Worm (Caenorhabditis elegans): Measurements from ENCODE around the gene sid-5.

The sid-5 gene

ce11 chrX:6904064-6904771 lies at the start of gene sid-5:
Gene sid-5, plus strand, starts transcription at chrX:6904721.
- no peak for TF ChIP-seq elt-1 (tag; optimal IDR thresholded peaks at IDR 0.05; ENCODE audit: borderline replicate concordance, insufficient read depth)
- TF ChIP-seq sem-2 (GFP tag; optimal IDR thresholded peaks at IDR 0.05): no peak
- TF ChIP-seq hlh-1 (tag; optimal IDR thresholded peaks at IDR 0.05): peak; percentile 56

- TF ChIP-seq ces-1 (GFP tag; optimal IDR thresholded peaks at IDR 0.05) (peak; percentile 67), pha-4 (tag; optimal IDR thresholded peaks at IDR 0.05) (no peak)
Measured at ce11 chrX:6856793-6857192, 47.7 kb upstream of the sid-5 start.

ce11 chrX:6861564-6861963 lies 43.0 kb upstream of the sid-5 start:
- TF ChIP-seq ceh-43 (GFP tag; optimal IDR thresholded peaks at IDR 0.05) (no peak), sem-2 (GFP tag; optimal IDR thresholded peaks at IDR 0.05) (no peak), ham-2 (GFP tag; optimal IDR thresholded peaks at IDR 0.05) (no peak), tbx-8 (GFP tag; optimal IDR thresholded peaks at IDR 0.05) (no peak), unc-120 (tag; optimal IDR thresholded peaks at IDR 0.05; ENCODE audit: poor library complexity, severe bottlenecking) (no peak), blmp-1 (tag; optimal IDR thresholded peaks at IDR 0.05) (no peak), nhr-2 (tag; optimal IDR thresholded peaks at IDR 0.05) (no peak)

- TF ChIP-seq ceh-83 (GFP tag; optimal IDR thresholded peaks at IDR 0.05): no peak
- no peak for TF ChIP-seq snpc-4 (tag; optimal IDR thresholded peaks at IDR 0.05)
- TF ChIP-seq unc-39 (tag; optimal IDR thresholded peaks at IDR 0.05): no peak
- TF ChIP-seq sptf-1 (tag; optimal IDR thresholded peaks at IDR 0.05): no peak
- no peak for TF ChIP-seq blmp-1 (tag; optimal IDR thresholded peaks at IDR 0.05)
- TF ChIP-seq mab-5 (tag; optimal IDR thresholded peaks at IDR 0.05): no peak
- no peak for TF ChIP-seq nhr-2 (tag; optimal IDR thresholded peaks at IDR 0.05)
Measured at ce11 chrX:6863032-6863431, 41.5 kb upstream of the sid-5 start, which contains the start of gene nep-4. Gene nep-4, minus strand, starts transcription at chrX:6863424.

DNA sequence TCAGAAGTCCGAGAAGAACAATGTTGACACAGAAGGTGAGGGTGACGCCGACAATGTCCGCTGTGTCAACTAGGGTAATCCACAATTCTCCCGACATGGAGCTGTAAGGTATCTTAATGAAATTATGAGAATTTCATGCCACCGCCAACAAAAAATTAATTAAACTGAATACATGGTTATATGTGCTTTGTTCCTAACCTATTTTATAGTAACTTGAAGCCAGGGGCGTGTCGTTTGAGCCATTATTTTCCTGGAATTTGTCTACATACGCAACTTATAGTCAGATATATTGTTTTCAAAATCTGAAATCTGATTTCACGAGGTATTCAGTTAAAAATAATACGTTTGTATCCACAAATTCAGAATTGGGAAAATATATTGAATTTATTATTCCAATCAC lies 38.7 kb upstream of the sid-5 start, which contains the start of gene odr-10:
Gene odr-10, minus strand, starts transcription at position 101 of the 400 bp plus-strand sequence.
- TF ChIP-seq ceh-39 (tag; optimal IDR thresholded peaks at IDR 0.05) (no peak), hlh-1 (tag; optimal IDR thresholded peaks at IDR 0.05) (no peak), cnd-1 (tag; optimal IDR thresholded peaks at IDR 0.05) (no peak), sem-2 (GFP tag; optimal IDR thresholded peaks at IDR 0.05) (no peak), lin-13 (tag; optimal IDR thresholded peaks at IDR 0.05) (no peak), nhr-237 (tag; optimal IDR thresholded peaks at IDR 0.05) (no peak), drap-1 (GFP tag; optimal IDR thresholded peaks at IDR 0.05) (no peak), ham-2 (GFP tag; optimal IDR thresholded peaks at IDR 0.05) (no peak)

DNA sequence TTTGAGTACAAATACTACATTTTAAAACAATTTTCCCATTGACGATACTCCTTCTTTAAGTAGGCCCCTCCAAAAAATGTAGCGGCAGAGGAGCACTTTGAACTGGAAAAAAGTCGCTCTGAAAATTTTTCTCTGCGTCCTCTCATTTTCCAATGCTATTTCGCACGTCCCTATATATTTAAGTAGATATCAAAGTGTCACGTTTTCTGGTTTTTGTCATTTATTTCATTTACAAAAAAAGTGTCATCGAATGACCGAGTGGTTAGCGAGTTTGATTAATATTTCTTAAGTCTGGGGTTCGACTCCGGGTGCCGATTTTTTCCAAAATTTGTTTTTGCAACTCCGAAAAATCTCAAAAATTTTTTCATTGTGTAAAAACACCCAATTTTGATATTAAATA lies 37.6 kb upstream of the sid-5 start:
- TF ChIP-seq ceh-39 (tag; optimal IDR thresholded peaks at IDR 0.05): no peak
- TF ChIP-seq elt-1 (tag; optimal IDR thresholded peaks at IDR 0.05; ENCODE audit: borderline replicate concordance, insufficient read depth): no peak
- no peak for TF ChIP-seq blmp-1 (tag; optimal IDR thresholded peaks at IDR 0.05)
- no peak for TF ChIP-seq ceh-43 (GFP tag; optimal IDR thresholded peaks at IDR 0.05)
- TF ChIP-seq sptf-1 (tag; optimal IDR thresholded peaks at IDR 0.05): no peak
- TF ChIP-seq lsy-2 (tag; optimal IDR thresholded peaks at IDR 0.05): no peak
- no peak for TF ChIP-seq sem-2 (GFP tag; optimal IDR thresholded peaks at IDR 0.05)
- TF ChIP-seq zip-8 (tag; optimal IDR thresholded peaks at IDR 0.05): no peak
- no peak for TF ChIP-seq M03D4.4 (tag; optimal IDR thresholded peaks at IDR 0.05)
- no peak for TF ChIP-seq unc-62 (GFP tag; optimal IDR thresholded peaks at IDR 0.05)
- no peak for TF ChIP-seq mls-2 (tag; optimal IDR thresholded peaks at IDR 0.05)
- no peak for TF ChIP-seq snpc-4 (tag; optimal IDR thresholded peaks at IDR 0.05)
- TF ChIP-seq ham-2 (GFP tag; optimal IDR thresholded peaks at IDR 0.05): no peak
- no peak for TF ChIP-seq ces-1 (GFP tag; optimal IDR thresholded peaks at IDR 0.05)

DNA sequence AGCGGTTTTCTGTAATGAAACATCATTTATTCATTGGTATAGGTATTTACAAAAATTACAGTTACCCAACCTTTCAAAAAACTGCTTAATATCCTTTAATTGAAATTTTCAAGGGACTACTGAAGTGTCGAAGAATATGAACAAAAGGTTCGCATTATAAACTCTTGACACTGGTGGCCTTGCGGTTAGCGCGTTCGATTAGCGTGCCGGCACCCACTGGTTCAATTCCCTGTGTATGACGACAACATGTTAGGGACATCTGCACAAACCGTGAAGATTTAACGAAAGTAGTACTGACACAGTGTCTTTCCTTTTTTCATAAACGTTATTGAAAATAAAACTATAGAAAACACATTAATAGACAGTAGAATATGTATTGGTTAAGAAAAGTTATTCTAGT lies 36.8 kb upstream of the sid-5 start:
- TF ChIP-seq snpc-4 (tag; optimal IDR thresholded peaks at IDR 0.05): no peak
- no peak for TF ChIP-seq hlh-1 (tag; optimal IDR thresholded peaks at IDR 0.05)
- no peak for TF ChIP-seq nhr-76 (tag; optimal IDR thresholded peaks at IDR 0.05)
- no peak for TF ChIP-seq zip-8 (tag; optimal IDR thresholded peaks at IDR 0.05)
- TF ChIP-seq ceh-83 (GFP tag; optimal IDR thresholded peaks at IDR 0.05): peak; percentile 31
- no peak for TF ChIP-seq tbx-8 (GFP tag; optimal IDR thresholded peaks at IDR 0.05)
- no peak for TF ChIP-seq ztf-11 (tag; optimal IDR thresholded peaks at IDR 0.05)
- peak; percentile 41 for TF ChIP-seq sptf-1 (tag; optimal IDR thresholded peaks at IDR 0.05)
- TF ChIP-seq lin-32 (GFP tag; optimal IDR thresholded peaks at IDR 0.05): peak; percentile 5
- no peak for TF ChIP-seq mls-2 (tag; optimal IDR thresholded peaks at IDR 0.05)
- TF ChIP-seq nhr-237 (tag; optimal IDR thresholded peaks at IDR 0.05): no peak
- peak; percentile 15 for TF ChIP-seq unc-120 (tag; optimal IDR thresholded peaks at IDR 0.05; ENCODE audit: poor library complexity, severe bottlenecking)
- peak; percentile 52 for TF ChIP-seq drap-1 (GFP tag; optimal IDR thresholded peaks at IDR 0.05)
- no peak for TF ChIP-seq unc-62 (GFP tag; optimal IDR thresholded peaks at IDR 0.05)
- no peak for TF ChIP-seq elt-1 (tag; optimal IDR thresholded peaks at IDR 0.05; ENCODE audit: borderline replicate concordance, insufficient read depth)
- TF ChIP-seq sem-2 (GFP tag; optimal IDR thresholded peaks at IDR 0.05): peak; percentile 5
- peak; percentile 76 for TF ChIP-seq cnd-1 (tag; optimal IDR thresholded peaks at IDR 0.05)
- TF ChIP-seq ceh-39 (tag; optimal IDR thresholded peaks at IDR 0.05): no peak
- no peak for TF ChIP-seq nhr-2 (tag; optimal IDR thresholded peaks at IDR 0.05)
- TF ChIP-seq ham-2 (GFP tag; optimal IDR thresholded peaks at IDR 0.05): peak; percentile 42
- TF ChIP-seq nhr-12 (tag; optimal IDR thresholded peaks at IDR 0.05): no peak
- no peak for TF ChIP-seq ces-1 (GFP tag; optimal IDR thresholded peaks at IDR 0.05)
- TF ChIP-seq pha-4 (tag; optimal IDR thresholded peaks at IDR 0.05): no peak
- peak; percentile 7 for TF ChIP-seq M03D4.4 (tag; optimal IDR thresholded peaks at IDR 0.05)
- TF ChIP-seq ceh-43 (GFP tag; optimal IDR thresholded peaks at IDR 0.05): no peak
- no peak for TF ChIP-seq lin-13 (tag; optimal IDR thresholded peaks at IDR 0.05)

Measured in whole organism, mixed stage, embryonic.